Worm (Caenorhabditis elegans) whole organism, late embryonic: ENCODE data around the gene amt-1.

Source experiments
- C38D4.7 ChIP-seq: fragments of 200-800 bp; sonication (Bioruptor generic); optimal IDR thresholded peaks from 2 replicates; lab custom pipeline; 2018; ENCODE audit warnings: mild to moderate bottlenecking, missing genetic modification characterization, moderate library complexity, missing compliant biosample characterization
- T23F11.4 ChIP-seq: fragments of 200-800 bp; sonication (Bioruptor generic); optimal IDR thresholded peaks from 2 replicates; lab custom pipeline; 2018; ENCODE audit warnings: mild to moderate bottlenecking, missing genetic modification characterization, missing compliant biosample characterization
- Y22D7AL.16 ChIP-seq: sonication (generic microtip); optimal IDR thresholded peaks from 2 replicates; lab custom pipeline; 2016; ENCODE audit warnings: missing genetic modification characterization, missing compliant biosample characterization
- ahr-1 ChIP-seq: sonication (generic microtip); optimal IDR thresholded peaks from 2 replicates; lab custom pipeline; 2016; ENCODE audit warnings: missing genetic modification characterization, missing compliant biosample characterization
- ama-1 ChIP-seq: fragments of 150-350 bp; optimal IDR thresholded peaks from 2 replicates; lab custom pipeline; 2014
- ceh-19 ChIP-seq: fragments of 200-800 bp; sonication (Bioruptor generic); optimal IDR thresholded peaks from 2 replicates; lab custom pipeline; 2018; ENCODE audit warnings: mild to moderate bottlenecking, missing genetic modification characterization, missing compliant biosample characterization
- ceh-22 ChIP-seq: sonication (generic microtip); optimal IDR thresholded peaks from 2 replicates; lab custom pipeline; 2017; ENCODE audit warnings: missing biosample characterization, missing genetic modification characterization
- ceh-30 ChIP-seq: fragments of 150-350 bp; optimal IDR thresholded peaks from 2 replicates; lab custom pipeline; 2014; ENCODE audit warnings: missing biosample characterization, missing genetic modification characterization
- ceh-34 ChIP-seq: sonication (generic microtip); optimal IDR thresholded peaks from 2 replicates; lab custom pipeline; 2016; ENCODE audit warnings: mild to moderate bottlenecking, missing genetic modification characterization, missing compliant biosample characterization
- ceh-48 ChIP-seq: sonication (generic microtip); optimal IDR thresholded peaks from 2 replicates; lab custom pipeline; 2016; ENCODE audit warnings: missing genetic modification characterization, inconsistent platforms, missing compliant biosample characterization
- ceh-6 ChIP-seq: fragments of 200-800 bp; sonication (Bioruptor generic); optimal IDR thresholded peaks from 2 replicates; lab custom pipeline; 2018; ENCODE audit warnings: mild to moderate bottlenecking, missing genetic modification characterization, missing compliant biosample characterization
- che-1 ChIP-seq: sonication (generic microtip); optimal IDR thresholded peaks from 2 replicates; lab custom pipeline; 2016; ENCODE audit warnings: mild to moderate bottlenecking, missing genetic modification characterization, missing compliant biosample characterization
- elt-2 ChIP-seq: sonication (generic microtip); optimal IDR thresholded peaks from 2 replicates; lab custom pipeline; 2016; ENCODE audit warnings: missing genetic modification reagents, missing genetic modification characterization, missing compliant biosample characterization
- ets-4 ChIP-seq: sonication (generic microtip); optimal IDR thresholded peaks from 2 replicates; lab custom pipeline; 2016; ENCODE audit warnings: missing genetic modification characterization, missing compliant biosample characterization
- eyg-1 ChIP-seq: sonication (generic microtip); optimal IDR thresholded peaks from 2 replicates; lab custom pipeline; 2016; ENCODE audit warnings: missing genotype, missing genetic modification characterization, missing compliant biosample characterization
- fax-1 ChIP-seq: sonication (generic microtip); optimal IDR thresholded peaks from 2 replicates; lab custom pipeline; 2016; ENCODE audit warnings: missing genotype, missing genetic modification characterization, missing compliant biosample characterization
- gmeb-2 ChIP-seq: sonication (generic microtip); optimal IDR thresholded peaks from 2 replicates; lab custom pipeline; 2016; ENCODE audit warnings: missing genetic modification characterization, inconsistent platforms, missing compliant biosample characterization
- hlh-30 ChIP-seq: sonication (generic microtip); optimal IDR thresholded peaks from 2 replicates; lab custom pipeline; 2017; ENCODE audit warnings: antibody characterized with exemption, missing genetic modification characterization, missing compliant biosample characterization; ENCODE audit not compliant: insufficient read depth
- hlh-8 ChIP-seq: sonication (generic microtip); optimal IDR thresholded peaks from 2 replicates; lab custom pipeline; 2016; ENCODE audit warnings: missing genotype, missing genetic modification characterization, missing compliant biosample characterization
- lim-6 ChIP-seq: sonication (generic microtip); optimal IDR thresholded peaks from 2 replicates; lab custom pipeline; 2016; ENCODE audit warnings: missing genetic modification characterization, missing compliant biosample characterization
- lin-11 ChIP-seq: fragments of 200-800 bp; sonication (Bioruptor generic); optimal IDR thresholded peaks from 2 replicates; lab custom pipeline; 2018; ENCODE audit warnings: mild to moderate bottlenecking, missing genetic modification characterization, missing compliant biosample characterization
- madf-2 ChIP-seq: sonication (generic microtip); optimal IDR thresholded peaks from 2 replicates; lab custom pipeline; 2017; ENCODE audit warnings: missing genetic modification characterization, missing compliant biosample characterization
- mec-3 ChIP-seq: sonication (generic microtip); optimal IDR thresholded peaks from 2 replicates; lab custom pipeline; 2016; ENCODE audit warnings: borderline replicate concordance, missing genetic modification characterization, missing compliant biosample characterization
- nfya-1 ChIP-seq: sonication (generic microtip); optimal IDR thresholded peaks from 2 replicates; lab custom pipeline; 2017; ENCODE audit warnings: missing genetic modification characterization, mild to moderate bottlenecking, missing compliant biosample characterization, antibody characterized with exemption, moderate library complexity
- odd-2 ChIP-seq: sonication (generic microtip); optimal IDR thresholded peaks from 2 replicates; lab custom pipeline; 2017; ENCODE audit warnings: antibody characterized with exemption, mild to moderate bottlenecking, missing genetic modification characterization, missing compliant biosample characterization
- pax-1 ChIP-seq: fragments of 150-350 bp; optimal IDR thresholded peaks from 2 replicates; lab custom pipeline; 2014; ENCODE audit warnings: missing biosample characterization, missing genetic modification characterization
- pha-2 ChIP-seq: sonication (generic microtip); optimal IDR thresholded peaks from 2 replicates; lab custom pipeline; 2017; ENCODE audit warnings: mild to moderate bottlenecking, missing genetic modification characterization, missing compliant biosample characterization
- sdc-2 ChIP-seq: sonication (generic microtip); optimal IDR thresholded peaks from 2 replicates; lab custom pipeline; 2016; ENCODE audit warnings: missing genotype, missing genetic modification characterization, missing compliant biosample characterization
- sox-2 ChIP-seq: fragments of 200-800 bp; sonication (Bioruptor generic); IDR thresholded peaks from 2 replicates; pipeline ENCODE4 v1.3.6; 2022; ENCODE audit warnings: missing genetic modification reagents, missing genetic modification characterization, missing compliant biosample characterization
- sox-4 ChIP-seq: sonication (generic microtip); optimal IDR thresholded peaks from 2 replicates; lab custom pipeline; 2017; ENCODE audit warnings: mild to moderate bottlenecking, missing genetic modification characterization, inconsistent platforms, missing compliant biosample characterization
- syd-9 ChIP-seq: sonication (generic microtip); optimal IDR thresholded peaks from 2 replicates; lab custom pipeline; 2016; ENCODE audit warnings: mild to moderate bottlenecking, missing genetic modification characterization, moderate library complexity, missing compliant biosample characterization
- tbx-7 ChIP-seq: sonication (generic microtip); optimal IDR thresholded peaks from 2 replicates; lab custom pipeline; 2016; ENCODE audit warnings: missing genotype, missing genetic modification characterization, missing compliant biosample characterization
- unc-3 ChIP-seq, 2 experiments: fragments of 200-800 bp in 1 of 2; sonication (Bioruptor generic) in 1 of 2; sonication (generic microtip) in 1 of 2; conservative IDR thresholded peaks in 1 of 2; optimal IDR thresholded peaks in 1 of 2; 2 replicates each; pipeline versions ENCODE4 v1.3.6 to Lab custom; 2016 to 2022; ENCODE audit warnings: missing compliant biosample characterization in 2 of 2, missing genetic modification characterization in 2 of 2, missing genetic modification reagents in 1 of 2
- unc-42 ChIP-seq: sonication (generic microtip); optimal IDR thresholded peaks from 2 replicates; lab custom pipeline; 2016; ENCODE audit warnings: missing genotype, missing genetic modification characterization, missing compliant biosample characterization
- unc-55 ChIP-seq: sonication (generic microtip); optimal IDR thresholded peaks from 2 replicates; lab custom pipeline; 2017; ENCODE audit warnings: missing biosample characterization, missing genetic modification reagents, missing genetic modification characterization
- zip-5 ChIP-seq: sonication (generic microtip); optimal IDR thresholded peaks from 2 replicates; lab custom pipeline; 2016; ENCODE audit warnings: missing genetic modification characterization, missing compliant biosample characterization
- ztf-16 ChIP-seq: sonication (generic microtip); optimal IDR thresholded peaks from 2 replicates; lab custom pipeline; 2017; ENCODE audit warnings: missing genetic modification characterization, missing compliant biosample characterization

Gene amt-1

DNA sequence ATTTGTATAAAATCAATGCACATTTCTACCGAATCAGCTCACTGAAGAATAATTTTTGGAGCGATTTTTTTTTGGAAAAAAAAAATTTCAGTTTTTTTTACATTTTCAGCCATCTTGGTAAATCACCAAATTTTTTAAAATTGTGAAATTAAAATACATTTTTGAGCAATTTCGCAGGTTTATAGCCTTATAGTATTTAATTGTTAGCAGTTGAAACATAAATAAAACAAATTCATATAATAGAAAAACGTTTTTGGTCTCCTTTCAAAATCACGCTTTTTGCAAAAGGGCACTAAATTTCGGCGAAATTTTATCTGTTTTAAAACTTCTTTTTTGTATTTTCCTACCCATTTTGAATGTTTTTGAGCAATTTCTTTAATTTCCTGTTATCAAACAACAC is 7.3 kb downstream of the amt-1 start:
- TF ChIP-seq che-1 (tag; lab: Kevin White, UChicago) (no peak), eyg-1 (tag; lab: Kevin White, UChicago) (no peak), pha-2 (tag; lab: Kevin White, UChicago) (no peak), ceh-19 (GFP tag; lab: Kevin White, UChicago) (no peak), odd-2 (tag; lab: Kevin White, UChicago) (no peak), ceh-30 (no peak), pax-1 (tag; lab: Kevin White, UChicago) (no peak), ahr-1 (no peak), ceh-22 (tag; lab: Kevin White, UChicago) (no peak), hlh-30 (no peak), ztf-16 (tag; lab: Kevin White, UChicago) (no peak)

DNA sequence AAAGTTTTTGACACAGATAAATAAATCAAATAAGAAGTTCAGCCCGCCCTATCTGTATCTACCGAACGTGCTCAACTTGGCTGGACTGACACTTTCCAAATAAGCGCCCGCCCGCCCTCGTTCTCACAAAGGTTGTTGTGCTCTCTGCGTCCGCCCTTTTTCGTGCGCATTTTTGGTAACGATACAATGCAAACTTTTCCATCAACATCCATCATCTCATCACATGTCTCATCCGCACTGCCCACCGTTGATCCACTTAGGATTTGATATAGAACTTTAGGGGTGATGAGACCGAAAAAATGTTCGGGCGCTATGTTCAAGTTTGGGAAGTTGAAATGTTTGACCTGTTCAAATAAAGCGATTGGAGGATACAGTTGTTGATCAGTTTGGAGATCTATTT is 14.3 kb downstream of the amt-1 start, which contains the start of gene C05E11.7:
C05E11.7 (minus strand) TSS at position 101 of the 400 bp plus-strand sequence.
- TF ChIP-seq ceh-19 (GFP tag; lab: Kevin White, UChicago), result no peak
- no peak for TF ChIP-seq ama-1 (lab: Kevin White, UChicago)
- no peak for TF ChIP-seq ceh-48 (tag; lab: Kevin White, UChicago)
- no peak for TF ChIP-seq elt-2
- no peak for TF ChIP-seq sox-2
- no peak for TF ChIP-seq ceh-34
- no peak for TF ChIP-seq tbx-7
- no peak for TF ChIP-seq sdc-2
- TF ChIP-seq fax-1 (tag; lab: Kevin White, UChicago), result no peak
- no peak for TF ChIP-seq odd-2 (tag; lab: Kevin White, UChicago)
- no peak for TF ChIP-seq hlh-8 (tag; lab: Kevin White, UChicago)
- no peak for TF ChIP-seq ceh-6 (GFP tag; lab: Kevin White, UChicago)
- no peak for TF ChIP-seq lim-6 (tag; lab: Kevin White, UChicago)
- TF ChIP-seq madf-2 (tag; lab: Kevin White, UChicago), result no peak
- TF ChIP-seq ets-4 (tag; lab: Kevin White, UChicago), result no peak
- no peak for TF ChIP-seq unc-3 (GFP tag; conservative IDR thresholded peaks at IDR 0.05; lab: Robert Waterston, UW)
- TF ChIP-seq unc-3 (tag; optimal IDR thresholded peaks at IDR 0.05; lab: Kevin White, UChicago), result no peak
- TF ChIP-seq lin-11 (tag; lab: Kevin White, UChicago), result no peak
- TF ChIP-seq pha-2 (tag; lab: Kevin White, UChicago), result no peak
- TF ChIP-seq gmeb-2 (tag; lab: Kevin White, UChicago), result no peak

DNA sequence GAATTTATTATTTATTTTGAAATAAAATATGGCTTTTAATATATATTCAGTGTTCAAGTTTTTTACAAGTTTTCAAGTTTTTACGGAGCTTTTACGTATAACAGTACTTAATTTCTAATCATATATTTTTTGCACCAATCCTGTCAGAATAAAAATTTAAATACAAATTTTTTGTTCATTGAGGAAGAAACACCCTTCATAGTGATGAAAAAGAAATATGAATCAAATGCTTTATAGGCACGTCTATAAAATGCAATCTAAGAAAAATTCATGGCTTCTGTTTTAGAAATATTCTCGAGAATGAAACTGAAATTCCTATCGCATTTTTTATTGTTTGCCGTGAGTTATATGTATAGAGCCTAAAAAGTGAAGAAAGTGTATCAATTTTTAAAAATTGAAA is 15.4 kb downstream of the amt-1 start, which contains the start of gene C05E11.2:
C05E11.2 (plus strand) TSS at position 301 of the 400 bp plus-strand sequence.
- no peak for TF ChIP-seq fax-1 (tag; lab: Kevin White, UChicago)
- TF ChIP-seq syd-9, result no peak
- no peak for TF ChIP-seq sox-4 (tag; lab: Kevin White, UChicago)
- no peak for TF ChIP-seq tbx-7
- TF ChIP-seq ceh-34, result no peak
- no peak for TF ChIP-seq unc-55 (GFP tag; lab: Kevin White, UChicago)
- no peak for TF ChIP-seq Y22D7AL.16
- no peak for TF ChIP-seq unc-42
- TF ChIP-seq, all 69 proteins: peak for 0

DNA sequence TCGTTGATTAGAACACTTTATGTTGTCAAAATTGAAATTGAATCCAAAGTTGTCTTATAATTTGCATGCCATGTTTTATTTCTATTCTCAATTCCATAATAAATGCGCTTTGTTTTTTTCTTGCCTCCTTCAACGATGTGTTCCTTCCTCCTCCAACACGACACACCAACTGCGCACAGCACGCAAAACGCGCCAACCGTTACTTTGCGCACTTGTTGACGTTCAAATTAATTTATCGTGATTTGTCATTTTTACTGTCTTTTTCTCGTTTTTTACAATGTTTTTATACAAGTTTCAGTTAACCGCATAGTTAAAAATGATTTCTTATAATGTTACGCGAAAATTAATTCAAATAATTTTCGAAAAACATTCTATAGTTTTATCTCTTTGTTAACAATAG is 16.7 kb downstream of the amt-1 start:
- no peak for TF ChIP-seq sox-4 (tag; lab: Kevin White, UChicago)
- TF ChIP-seq unc-42, result peak; percentile 61
- TF ChIP-seq nfya-1 (tag; lab: Kevin White, UChicago), result peak; percentile 28
- TF ChIP-seq elt-2, result peak; percentile 6
- TF ChIP-seq C38D4.7, result no peak

DNA sequence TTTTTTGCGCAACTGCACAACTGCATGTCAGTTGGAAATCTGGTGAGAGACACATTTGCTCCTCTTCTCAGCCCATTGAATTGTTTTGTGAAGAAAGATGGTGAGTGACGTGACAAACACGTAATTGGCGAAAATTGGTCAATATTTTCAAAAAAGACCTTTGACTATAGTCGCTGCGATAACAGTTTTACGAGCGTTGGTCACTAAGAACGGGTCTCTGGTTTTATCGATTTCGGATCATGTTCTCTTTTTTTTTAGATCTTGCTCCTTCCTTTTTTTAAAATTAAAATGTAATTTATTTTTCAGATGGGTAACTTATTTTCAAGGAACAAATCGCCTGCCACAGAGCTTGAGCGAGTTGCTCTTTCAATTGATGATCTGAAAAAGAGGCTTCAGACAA is 17.2 kb downstream of the amt-1 start, which contains the start of gene lnp-1:
lnp-1 (plus strand) TSS at position 301 of the 400 bp plus-strand sequence.
- TF ChIP-seq zip-5 (tag; lab: Kevin White, UChicago) (no peak), T23F11.4 (GFP tag; lab: Kevin White, UChicago) (no peak), mec-3 (tag; lab: Kevin White, UChicago) (no peak)
